Fruit fly (Drosophila melanogaster) Kc167 (cell line): ENCODE results near the gene ana1.

ENCODE experiments used
- Myc ChIP-seq: fragments of >200 bp; optimal IDR thresholded peaks from 2 replicates; lab custom pipeline; 2017; ENCODE audit warnings: missing external identifiers
- psq ChIP-seq: fragments of >200 bp; optimal IDR thresholded peaks from 2 replicates; lab custom pipeline; 2017; ENCODE audit warnings: missing external identifiers

- TF ChIP-seq Myc (no peak), psq (lab: Kevin White, UChicago) (no peak)
These were observed 36.5 kb downstream of the ana1 start for dm6 chr3R:24566756-24567426.
